Fruit fly (Drosophila melanogaster) whole organism, embryonic: Measurements from ENCODE around the gene P58IPK.

ENCODE experiments used
- Atf-2 ChIP-seq: fragments of 200-800 bp; sonication (Bioruptor generic); optimal IDR thresholded peaks from 2 replicates; lab custom pipeline; 2016; ENCODE audit warnings: missing biosample characterization, missing genetic modification characterization
- Atf3 ChIP-seq: fragments of 200-800 bp; sonication (Bioruptor generic); optimal IDR thresholded peaks from 3 replicates; lab custom pipeline; 2016; ENCODE audit warnings: missing biosample characterization, missing genetic modification characterization
- Atf6 ChIP-seq: fragments of 200-800 bp; sonication (Bioruptor generic); IDR thresholded peaks from 2 replicates; pipeline ENCODE4 v1.3.6; 2022; ENCODE audit warnings: missing biosample characterization, missing genetic modification characterization
- B-H2 ChIP-seq: fragments of 200-800 bp; sonication (Bioruptor generic); optimal IDR thresholded peaks from 2 replicates; lab custom pipeline; 2018; ENCODE audit warnings: missing biosample characterization, mild to moderate bottlenecking, missing genetic modification characterization
- CG10366 ChIP-seq: fragments of 200-800 bp; sonication (Bioruptor generic); IDR thresholded peaks from 2 replicates; pipeline ENCODE4 v1.3.6; 2022; ENCODE audit warnings: missing biosample characterization, missing genetic modification characterization
- CG12155 ChIP-seq: fragments of 200-800 bp; sonication (Bioruptor generic); optimal IDR thresholded peaks from 3 replicates; lab custom pipeline; 2016; ENCODE audit warnings: missing biosample characterization, missing genetic modification characterization
- CG12744 ChIP-seq: fragments of 200-800 bp; sonication (Bioruptor generic); optimal IDR thresholded peaks from 2 replicates; lab custom pipeline; 2016; ENCODE audit warnings: missing biosample characterization, missing genetic modification characterization
- CG14014 ChIP-seq: fragments of 200-800 bp; sonication (Bioruptor generic); IDR thresholded peaks from 2 replicates; pipeline ENCODE4 v1.3.6; 2022; ENCODE audit warnings: missing biosample characterization, missing genetic modification characterization
- CG15073 ChIP-seq: fragments of 200-800 bp; sonication (Bioruptor generic); optimal IDR thresholded peaks from 2 replicates; lab custom pipeline; 2016; ENCODE audit warnings: missing biosample characterization, missing genetic modification characterization
- CG15514 ChIP-seq: fragments of 200-800 bp; sonication (Bioruptor generic); optimal IDR thresholded peaks from 3 replicates; lab custom pipeline; 2017; ENCODE audit warnings: missing biosample characterization, missing genetic modification characterization, mild to moderate bottlenecking, moderate library complexity, missing genetic modification reagents
- CG15696 ChIP-seq: fragments of 200-800 bp; sonication (Bioruptor generic); optimal IDR thresholded peaks from 2 replicates; lab custom pipeline; 2019; ENCODE audit warnings: missing biosample characterization, mild to moderate bottlenecking, missing genetic modification characterization, moderate library complexity
- CG2116 ChIP-seq: fragments of 200-800 bp; sonication (Bioruptor generic); optimal IDR thresholded peaks from 3 replicates; lab custom pipeline; 2018; ENCODE audit warnings: missing biosample characterization, mild to moderate bottlenecking, missing genetic modification characterization
- CG2129 ChIP-seq: fragments of 200-800 bp; sonication (Bioruptor generic); IDR thresholded peaks from 2 replicates; pipeline ENCODE4 v1.3.6; 2022; ENCODE audit warnings: missing biosample characterization, missing genetic modification characterization; ENCODE audit not compliant: partially characterized antibody
- CG32767 ChIP-seq: fragments of 200-800 bp; sonication (Bioruptor generic); IDR thresholded peaks from 2 replicates; pipeline ENCODE4 v1.3.6; 2022; ENCODE audit warnings: missing biosample characterization, missing genetic modification characterization
- CG33557 ChIP-seq: fragments of 200-800 bp; sonication (Bioruptor generic); optimal IDR thresholded peaks from 2 replicates; lab custom pipeline; 2019; ENCODE audit warnings: missing biosample characterization, mild to moderate bottlenecking, missing genetic modification characterization, moderate library complexity
- CG3726 ChIP-seq: fragments of 200-800 bp; sonication (Bioruptor generic); IDR thresholded peaks from 3 replicates; pipeline ENCODE4, ENCODE4 v1.3.6; 2022; ENCODE audit warnings: missing biosample characterization, missing genetic modification characterization
- CG6175 ChIP-seq: fragments of 200-800 bp; sonication (Bioruptor generic); IDR thresholded peaks from 3 replicates; pipeline ENCODE4 v1.3.6; 2022; ENCODE audit warnings: missing biosample characterization, missing genetic modification characterization
- CG6683 ChIP-seq: fragments of 200-800 bp; sonication (Bioruptor generic); optimal IDR thresholded peaks from 2 replicates; lab custom pipeline; 2017; ENCODE audit warnings: missing biosample characterization, mild to moderate bottlenecking, missing genetic modification characterization, missing genetic modification reagents
- CG7357 ChIP-seq: fragments of 200-800 bp; sonication (Bioruptor generic); IDR thresholded peaks from 3 replicates; pipeline ENCODE4 v1.3.6; 2022; ENCODE audit warnings: missing biosample characterization, missing genetic modification characterization
- CG7963 ChIP-seq: fragments of 200-800 bp; sonication (Bioruptor generic); IDR thresholded peaks from 3 replicates; pipeline ENCODE4 v1.3.6; 2022; ENCODE audit warnings: missing biosample characterization, missing genetic modification characterization; ENCODE audit not compliant: partially characterized antibody
- Dek ChIP-seq: fragments of 200-800 bp; sonication (Bioruptor generic); optimal IDR thresholded peaks from 3 replicates; lab custom pipeline; 2019; ENCODE audit warnings: missing biosample characterization, mild to moderate bottlenecking, missing genetic modification characterization, moderate library complexity
- Dip3 ChIP-seq: fragments of 200-800 bp; sonication (Bioruptor generic); optimal IDR thresholded peaks from 3 replicates; lab custom pipeline; 2016; ENCODE audit warnings: missing biosample characterization, missing genetic modification characterization
- Drgx ChIP-seq: fragments of 200-800 bp; sonication (Bioruptor generic); IDR thresholded peaks from 2 replicates; pipeline ENCODE4 v1.3.6; 2022; ENCODE audit warnings: missing biosample characterization, missing genetic modification characterization
- Ets97D ChIP-seq: fragments of 200-800 bp; sonication (Bioruptor generic); optimal IDR thresholded peaks from 3 replicates; lab custom pipeline; 2016; ENCODE audit warnings: missing biosample characterization, missing genetic modification characterization
- Fer3 ChIP-seq: fragments of 200-800 bp; sonication (Bioruptor generic); optimal IDR thresholded peaks from 2 replicates; lab custom pipeline; 2018; ENCODE audit warnings: missing biosample characterization, mild to moderate bottlenecking, missing genetic modification characterization, moderate library complexity
- Hmx ChIP-seq: fragments of 200-800 bp; sonication (Bioruptor generic); optimal IDR thresholded peaks from 2 replicates; lab custom pipeline; 2016; ENCODE audit warnings: missing biosample characterization, missing genetic modification characterization
- Hr3 ChIP-seq: fragments of 200-800 bp; sonication (Bioruptor generic); optimal IDR thresholded peaks from 3 replicates; lab custom pipeline; 2016; ENCODE audit warnings: missing biosample characterization, missing genetic modification characterization
- Mes4 ChIP-seq: fragments of 200-800 bp; sonication (Bioruptor generic); optimal IDR thresholded peaks from 2 replicates; lab custom pipeline; 2016; ENCODE audit warnings: missing biosample characterization, missing genetic modification characterization
- NC2α ChIP-seq: fragments of 200-800 bp; sonication (Bioruptor generic); optimal IDR thresholded peaks from 2 replicates; lab custom pipeline; 2016; ENCODE audit warnings: missing biosample characterization, missing genetic modification characterization
- NfI ChIP-seq: fragments of 200-800 bp; sonication (Bioruptor generic); optimal IDR thresholded peaks from 3 replicates; lab custom pipeline; 2018; ENCODE audit warnings: missing biosample characterization, mild to moderate bottlenecking, missing genetic modification characterization, moderate library complexity
- Oli ChIP-seq: fragments of 200-800 bp; sonication (Bioruptor generic); optimal IDR thresholded peaks from 2 replicates; lab custom pipeline; 2018; ENCODE audit warnings: missing biosample characterization, mild to moderate bottlenecking, missing genetic modification characterization, moderate library complexity
- Sox102F ChIP-seq: fragments of 200-800 bp; sonication (Bioruptor generic); optimal IDR thresholded peaks from 2 replicates; lab custom pipeline; 2018; ENCODE audit warnings: missing biosample characterization, mild to moderate bottlenecking, missing genetic modification characterization, moderate library complexity
- TFAM ChIP-seq: fragments of 200-800 bp; sonication (Bioruptor generic); optimal IDR thresholded peaks from 2 replicates; lab custom pipeline; 2017; ENCODE audit warnings: missing biosample characterization, missing genetic modification characterization, inconsistent platforms
- ara ChIP-seq: fragments of 200-800 bp; sonication (Bioruptor generic); IDR thresholded peaks from 2 replicates; pipeline ENCODE4 v1.3.6; 2022; ENCODE audit warnings: missing biosample characterization, missing genetic modification characterization
- az2 ChIP-seq: fragments of 200-800 bp; sonication (Bioruptor generic); optimal IDR thresholded peaks from 3 replicates; lab custom pipeline; 2016; ENCODE audit warnings: missing biosample characterization, missing genetic modification characterization
- chm ChIP-seq: fragments of 200-800 bp; sonication (Bioruptor generic); IDR thresholded peaks from 2 replicates; pipeline ENCODE4 v1.3.6; 2022; ENCODE audit warnings: missing biosample characterization, missing genetic modification characterization
- hb ChIP-seq: fragments of 200-800 bp; sonication (Bioruptor generic); IDR thresholded peaks from 3 replicates; pipeline ENCODE4 v1.3.6; 2022; ENCODE audit warnings: missing biosample characterization, missing genetic modification characterization; ENCODE audit not compliant: partially characterized antibody
- insv ChIP-seq, 2 experiments: fragments of 200-800 bp; sonication (Bioruptor generic); optimal IDR thresholded peaks; 3 replicates each; lab custom pipeline; 2016 to 2018; ENCODE audit warnings: missing biosample characterization in 2 of 2, missing genetic modification characterization in 2 of 2
- lilli ChIP-seq: fragments of 200-800 bp; sonication (Bioruptor generic); optimal IDR thresholded peaks from 3 replicates; lab custom pipeline; 2016; ENCODE audit warnings: missing biosample characterization, missing genetic modification characterization
- nerfin-1 ChIP-seq: fragments of 200-800 bp; sonication (Bioruptor generic); optimal IDR thresholded peaks from 3 replicates; lab custom pipeline; 2019; ENCODE audit warnings: missing biosample characterization, mild to moderate bottlenecking, missing genetic modification characterization, moderate library complexity
- pb ChIP-seq: fragments of 200-800 bp; sonication (Bioruptor generic); optimal IDR thresholded peaks from 3 replicates; lab custom pipeline; 2016; ENCODE audit warnings: missing biosample characterization, missing genetic modification characterization
- pnt ChIP-seq: fragments of 200-800 bp; sonication (Bioruptor generic); optimal IDR thresholded peaks from 3 replicates; lab custom pipeline; 2016; ENCODE audit warnings: missing biosample characterization, missing genetic modification characterization
- sc ChIP-seq, 3 experiments: fragments of >200 bp in 2 of 3; fragments of 200-800 bp in 1 of 3; sonication (Bioruptor generic) in 1 of 3; optimal IDR thresholded peaks; 2 replicates in 2 of 3; 3 replicates in 1 of 3; lab custom pipeline; 2017; ENCODE audit warnings: mild to moderate bottlenecking in 1 of 3, missing biosample characterization in 1 of 3, missing genetic modification characterization in 1 of 3, missing genetic modification reagents in 1 of 3
- sima ChIP-seq: fragments of 200-800 bp; sonication (Bioruptor generic); optimal IDR thresholded peaks from 2 replicates; lab custom pipeline; 2016; ENCODE audit warnings: missing biosample characterization, missing genetic modification characterization
- sob ChIP-seq: fragments of 200-800 bp; sonication (Bioruptor generic); IDR thresholded peaks from 2 replicates; pipeline ENCODE4 v1.3.6; 2022; ENCODE audit warnings: missing biosample characterization, missing genetic modification characterization
- stwl ChIP-seq: fragments of 200-800 bp; sonication (Bioruptor generic); optimal IDR thresholded peaks from 3 replicates; lab custom pipeline; 2018; ENCODE audit warnings: missing biosample characterization, mild to moderate bottlenecking, missing genetic modification characterization, moderate library complexity
- unpg ChIP-seq: fragments of 200-800 bp; sonication (Bioruptor generic); optimal IDR thresholded peaks from 3 replicates; lab custom pipeline; 2018; ENCODE audit warnings: missing biosample characterization, mild to moderate bottlenecking, missing genetic modification characterization, moderate library complexity
- usp ChIP-seq: fragments of >200 bp; optimal IDR thresholded peaks from 2 replicates; lab custom pipeline; 2017; ENCODE audit warnings: missing biosample characterization, missing genetic modification characterization
- vfl ChIP-seq: fragments of 200-800 bp; sonication (Bioruptor generic); optimal IDR thresholded peaks from 2 replicates; lab custom pipeline; 2016; ENCODE audit warnings: missing biosample characterization, missing genetic modification characterization
- wor ChIP-seq: fragments of 200-800 bp; sonication (Bioruptor generic); IDR thresholded peaks from 2 replicates; pipeline ENCODE4 v1.3.6; 2022; ENCODE audit warnings: missing biosample characterization, missing genetic modification characterization

Gene P58IPK

dm6 chr3R:9555334-9555974 is 31.3 kb upstream of the P58IPK start, which contains the start of the genes CG9386 and BckdhA (continued):
- peak; percentile 50 for TF ChIP-seq CG15514 (GFP tag; lab: Kevin White, UChicago)
- peak; percentile 10 for TF ChIP-seq CG33557
- TF ChIP-seq CG6175 (GFP tag; lab: Robert Waterston, UW), result no peak
- no peak for TF ChIP-seq pb
- no peak for TF ChIP-seq sc (optimal IDR thresholded peaks at IDR 0.05; lab: Kevin White, UChicago)
- no peak for TF ChIP-seq sc (GFP tag; optimal IDR thresholded peaks at IDR 0.05; lab: Kevin White, UChicago)
- TF ChIP-seq CG2116 (GFP tag; lab: Kevin White, UChicago), result peak; percentile 81
- TF ChIP-seq chm, result no peak
- TF ChIP-seq CG32767, result 0 out of 2 replicates have a peak, but pooled peaks have one; percentile 38
- TF ChIP-seq CG15073 (GFP tag; lab: Kevin White, UChicago), result no peak
- TF ChIP-seq lilli (GFP tag; lab: Kevin White, UChicago), result peak; percentile 78
- no peak for TF ChIP-seq usp
- no peak for TF ChIP-seq Atf6 (GFP tag; lab: Robert Waterston, UW)
- peak; percentile 42 for TF ChIP-seq Fer3 (tag; lab: Kevin White, UChicago)
- TF ChIP-seq Hr3 (GFP tag; lab: Kevin White, UChicago), result peak; percentile 52
- TF ChIP-seq CG7963 (GFP tag; lab: Robert Waterston, UW), result no peak
- peak; percentile 36 for TF ChIP-seq CG2129 (GFP tag; lab: Robert Waterston, UW)
- no peak for TF ChIP-seq TFAM
- no peak for TF ChIP-seq wor (GFP tag; lab: Robert Waterston, UW)
- TF ChIP-seq CG3726 (GFP tag; lab: Robert Waterston, UW), result no peak
- TF ChIP-seq CG10366 (GFP tag; lab: Robert Waterston, UW), result peak; percentile 28; the same call in 1 of the 2 replicates
- TF ChIP-seq stwl, result no peak
- TF ChIP-seq CG7357 (GFP tag; lab: Robert Waterston, UW), result no peak
- peak; percentile 45 for TF ChIP-seq B-H2 (GFP tag; lab: Kevin White, UChicago)
- no peak for TF ChIP-seq CG6683 (GFP tag; lab: Kevin White, UChicago)
- TF ChIP-seq pnt, result peak; percentile 34
- no peak for TF ChIP-seq ara
- peak; percentile 46; the same call in 1 of the 2 replicates for TF ChIP-seq CG14014 (GFP tag; lab: Robert Waterston, UW)
- TF ChIP-seq unpg (GFP tag; lab: Kevin White, UChicago), result peak; percentile 16
- peak; percentile 34 for TF ChIP-seq vfl (GFP tag; lab: Kevin White, UChicago)
- no peak for TF ChIP-seq insv (GFP tag; optimal IDR thresholded peaks at IDR 0.05; lab: Kevin White, UChicago)
- TF ChIP-seq nerfin-1, result peak; percentile 42
- peak; percentile 59; the same call in 1 of the 2 replicates for TF ChIP-seq sob (GFP tag; lab: Robert Waterston, UW)
- no peak for TF ChIP-seq Atf3 (GFP tag; lab: Kevin White, UChicago)
- TF ChIP-seq Mes4 (GFP tag; lab: Kevin White, UChicago), result no peak
- no peak for TF ChIP-seq sima (GFP tag; lab: Kevin White, UChicago)
- TF ChIP-seq Hmx (GFP tag; lab: Kevin White, UChicago), result peak; percentile 32
- peak; percentile 38 for TF ChIP-seq CG15696 (tag; lab: Kevin White, UChicago)
- TF ChIP-seq Sox102F (GFP tag; lab: Kevin White, UChicago), result no peak
- peak; percentile 21 for TF ChIP-seq Oli (tag; lab: Kevin White, UChicago)
- TF ChIP-seq NfI (GFP tag; lab: Kevin White, UChicago), result peak; percentile 63
- no peak for TF ChIP-seq Drgx (GFP tag; lab: Robert Waterston, UW)
- peak; percentile 62 for TF ChIP-seq Dek (tag; lab: Kevin White, UChicago)
- TF ChIP-seq Dip3 (GFP tag; lab: Kevin White, UChicago), result peak; percentile 63
- TF ChIP-seq NC2α (GFP tag; lab: Kevin White, UChicago), result no peak
- TF ChIP-seq CG12744 (GFP tag; lab: Kevin White, UChicago), result peak; percentile 30
- peak; percentile 37 for TF ChIP-seq az2
- peak; percentile 35 for TF ChIP-seq Ets97D (GFP tag; lab: Kevin White, UChicago)
- peak; percentile 13 for TF ChIP-seq Atf-2 (GFP tag; lab: Kevin White, UChicago)
- TF ChIP-seq hb (GFP tag; lab: Robert Waterston, UW), result peak; percentile 67; the same call in 2 of the 3 replicates
- TF ChIP-seq CG12155 (GFP tag; lab: Kevin White, UChicago), result peak; percentile 50
